Fruit fly (Drosophila melanogaster) whole organism, prepupa: ENCODE data around the gene CG1571.

Experiments used
- CG10631 ChIP-seq: fragments of 200-800 bp; sonication (Bioruptor generic); optimal IDR thresholded peaks from 2 replicates; lab custom pipeline; 2016; ENCODE audit warnings: missing biosample characterization, missing genetic modification characterization
- CG11294 ChIP-seq: fragments of 200-800 bp; sonication (Bioruptor generic); IDR thresholded peaks from 2 replicates; pipeline ENCODE4 v1.3.6; 2022; ENCODE audit warnings: missing biosample characterization, missing genetic modification characterization
- CG11762 ChIP-seq: fragments of 200-800 bp; sonication (Bioruptor generic); optimal IDR thresholded peaks from 3 replicates; lab custom pipeline; 2016; ENCODE audit warnings: missing biosample characterization, missing genetic modification characterization; ENCODE audit not compliant: insufficient read depth
- CG11902 ChIP-seq: fragments of 200-800 bp; sonication (Bioruptor generic); optimal IDR thresholded peaks from 3 replicates; lab custom pipeline; 2016; ENCODE audit warnings: missing biosample characterization, missing genetic modification characterization
- CG15336 ChIP-seq: fragments of 200-800 bp; sonication (Bioruptor generic); IDR thresholded peaks from 2 replicates; pipeline ENCODE4 v1.3.6; 2022; ENCODE audit warnings: missing biosample characterization, missing genetic modification characterization
- CG1621 ChIP-seq: fragments of 200-800 bp; sonication (Bioruptor generic); optimal IDR thresholded peaks from 3 replicates; lab custom pipeline; 2018; ENCODE audit warnings: missing biosample characterization, mild to moderate bottlenecking, missing genetic modification characterization
- CG16779 ChIP-seq: fragments of 200-800 bp; sonication (Bioruptor generic); optimal IDR thresholded peaks from 3 replicates; lab custom pipeline; 2017; ENCODE audit warnings: missing biosample characterization, mild to moderate bottlenecking, missing genetic modification characterization
- CG3032 ChIP-seq: fragments of 200-800 bp; optimal IDR thresholded peaks from 2 replicates; lab custom pipeline; 2019; ENCODE audit warnings: missing biosample characterization, mild to moderate bottlenecking, missing genetic modification characterization, moderate library complexity
- CG31627 ChIP-seq: fragments of 200-800 bp; sonication (Bioruptor generic); optimal IDR thresholded peaks from 3 replicates; lab custom pipeline; 2016; ENCODE audit warnings: missing biosample characterization, missing genetic modification characterization
- CG32006 ChIP-seq: fragments of 200-800 bp; sonication (Bioruptor generic); optimal IDR thresholded peaks from 3 replicates; lab custom pipeline; 2017; ENCODE audit warnings: missing biosample characterization, mild to moderate bottlenecking, missing genetic modification characterization
- CG3919 ChIP-seq: fragments of 200-800 bp; sonication (Bioruptor generic); optimal IDR thresholded peaks from 3 replicates; lab custom pipeline; 2016; ENCODE audit warnings: missing biosample characterization, missing genetic modification characterization
- CG4318 ChIP-seq: fragments of 200-800 bp; sonication (Bioruptor generic); optimal IDR thresholded peaks from 3 replicates; lab custom pipeline; 2017; ENCODE audit warnings: missing biosample characterization, mild to moderate bottlenecking, missing genetic modification characterization
- CG6163 ChIP-seq: fragments of 200-800 bp; sonication (Bioruptor generic); IDR thresholded peaks from 3 replicates; pipeline ENCODE4 v1.3.6; 2022; ENCODE audit warnings: missing biosample characterization, missing genetic modification characterization
- CG6792 ChIP-seq: fragments of 200-800 bp; sonication (Bioruptor generic); optimal IDR thresholded peaks from 3 replicates; lab custom pipeline; 2016; ENCODE audit warnings: missing biosample characterization, missing genetic modification characterization
- CG6854 ChIP-seq: fragments of 200-800 bp; sonication (Bioruptor generic); optimal IDR thresholded peaks from 2 replicates; lab custom pipeline; 2017; ENCODE audit warnings: missing biosample characterization, mild to moderate bottlenecking, missing genetic modification characterization
- CG7368 ChIP-seq: fragments of 200-800 bp; sonication (Bioruptor generic); optimal IDR thresholded peaks from 3 replicates; lab custom pipeline; 2016; ENCODE audit warnings: missing biosample characterization, missing genetic modification characterization
- CG8119 ChIP-seq: fragments of 200-800 bp; sonication (Bioruptor generic); IDR thresholded peaks from 3 replicates; pipeline ENCODE4 v1.3.6; 2022; ENCODE audit warnings: missing biosample characterization, missing genetic modification characterization
- CG8319 ChIP-seq: fragments of 200-800 bp; sonication (Bioruptor generic); optimal IDR thresholded peaks from 3 replicates; lab custom pipeline; 2016; ENCODE audit warnings: missing biosample characterization, missing genetic modification characterization
- CG8632 ChIP-seq: fragments of 200-800 bp; sonication (Bioruptor generic); optimal IDR thresholded peaks from 3 replicates; lab custom pipeline; 2016; ENCODE audit warnings: missing biosample characterization, missing genetic modification characterization
- CG9139 ChIP-seq: fragments of 200-800 bp; sonication (Bioruptor generic); optimal IDR thresholded peaks from 3 replicates; lab custom pipeline; 2017; ENCODE audit warnings: missing biosample characterization, mild to moderate bottlenecking, missing genetic modification characterization
- Eip75B ChIP-seq: fragments of 200-800 bp; sonication (Bioruptor generic); optimal IDR thresholded peaks from 3 replicates; lab custom pipeline; 2016; ENCODE audit warnings: missing biosample characterization, missing genetic modification characterization
- Eip93F ChIP-seq: fragments of 200-800 bp; sonication (Bioruptor generic); optimal IDR thresholded peaks from 2 replicates; lab custom pipeline; 2016; ENCODE audit warnings: missing biosample characterization, mild to moderate bottlenecking, missing genetic modification characterization
- Ets21C ChIP-seq: fragments of 200-800 bp; sonication (Bioruptor generic); optimal IDR thresholded peaks from 3 replicates; lab custom pipeline; 2016; ENCODE audit warnings: missing biosample characterization, missing genetic modification characterization
- Ets96B ChIP-seq: fragments of 200-800 bp; optimal IDR thresholded peaks from 2 replicates; lab custom pipeline; 2019; ENCODE audit warnings: missing biosample characterization, mild to moderate bottlenecking, missing genetic modification characterization, moderate library complexity
- Gug ChIP-seq: fragments of 200-800 bp; sonication (Bioruptor generic); IDR thresholded peaks from 2 replicates; pipeline ENCODE4 v1.3.6; 2022; ENCODE audit warnings: missing biosample characterization, missing genetic modification characterization
- Hr39 ChIP-seq: fragments of 200-800 bp; sonication (Bioruptor generic); optimal IDR thresholded peaks from 2 replicates; lab custom pipeline; 2016; ENCODE audit warnings: missing biosample characterization, missing genetic modification characterization
- Hr4 ChIP-seq: fragments of 200-800 bp; sonication (Bioruptor generic); optimal IDR thresholded peaks from 3 replicates; lab custom pipeline; 2016; ENCODE audit warnings: missing biosample characterization, missing genetic modification characterization
- Lpt ChIP-seq: fragments of 200-800 bp; sonication (Bioruptor generic); optimal IDR thresholded peaks from 3 replicates; lab custom pipeline; 2016; ENCODE audit warnings: missing biosample characterization, missing genetic modification characterization
- Met ChIP-seq: fragments of 200-800 bp; sonication (Bioruptor generic); optimal IDR thresholded peaks from 3 replicates; lab custom pipeline; 2016; ENCODE audit warnings: missing biosample characterization, missing genetic modification characterization
- OdsH ChIP-seq: fragments of 200-800 bp; sonication (Bioruptor generic); optimal IDR thresholded peaks from 3 replicates; lab custom pipeline; 2016; ENCODE audit warnings: missing biosample characterization, missing genetic modification characterization
- Smox ChIP-seq: fragments of 200-800 bp; sonication (Bioruptor generic); optimal IDR thresholded peaks from 3 replicates; lab custom pipeline; 2016; ENCODE audit warnings: missing biosample characterization, missing genetic modification characterization
- Sox102F ChIP-seq: fragments of 200-800 bp; sonication (Bioruptor generic); optimal IDR thresholded peaks from 2 replicates; lab custom pipeline; 2016; ENCODE audit warnings: missing biosample characterization, mild to moderate bottlenecking, missing genetic modification characterization
- Sox14 ChIP-seq: fragments of 200-800 bp; sonication (Bioruptor generic); optimal IDR thresholded peaks from 3 replicates; lab custom pipeline; 2016; ENCODE audit warnings: missing biosample characterization, missing genetic modification characterization
- Sox15 ChIP-seq: fragments of 200-800 bp; sonication (Bioruptor generic); optimal IDR thresholded peaks from 3 replicates; lab custom pipeline; 2016; ENCODE audit warnings: missing biosample characterization, missing genetic modification characterization
- achi ChIP-seq: fragments of 200-800 bp; sonication (Bioruptor generic); optimal IDR thresholded peaks from 3 replicates; lab custom pipeline; 2016; ENCODE audit warnings: missing biosample characterization, missing genetic modification characterization
- acj6 ChIP-seq: fragments of 200-800 bp; sonication (Bioruptor generic); optimal IDR thresholded peaks from 3 replicates; lab custom pipeline; 2016; ENCODE audit warnings: missing biosample characterization, missing genetic modification characterization
- cyc ChIP-seq: fragments of 200-800 bp; sonication (Bioruptor generic); optimal IDR thresholded peaks from 3 replicates; lab custom pipeline; 2016; ENCODE audit warnings: missing biosample characterization, missing genetic modification characterization
- dsx ChIP-seq: fragments of 200-800 bp; optimal IDR thresholded peaks from 3 replicates; lab custom pipeline; 2019; ENCODE audit warnings: missing biosample characterization, mild to moderate bottlenecking, missing genetic modification characterization, moderate library complexity; ENCODE audit not compliant: poor library complexity, severe bottlenecking
- eg ChIP-seq: fragments of 200-800 bp; sonication (Bioruptor generic); IDR thresholded peaks from 3 replicates; pipeline ENCODE4 v1.3.6; 2022; ENCODE audit warnings: missing biosample characterization, missing genetic modification characterization
- esn ChIP-seq: fragments of 200-800 bp; sonication (Bioruptor generic); optimal IDR thresholded peaks from 2 replicates; lab custom pipeline; 2016; ENCODE audit warnings: missing biosample characterization, mild to moderate bottlenecking, missing genetic modification characterization, moderate library complexity
- fd59A ChIP-seq: fragments of 200-800 bp; sonication (Bioruptor generic); optimal IDR thresholded peaks from 2 replicates; lab custom pipeline; 2017; ENCODE audit warnings: missing biosample characterization, mild to moderate bottlenecking, missing genetic modification characterization, missing genetic modification reagents
- fd85E ChIP-seq: fragments of 200-800 bp; sonication (Bioruptor generic); optimal IDR thresholded peaks from 3 replicates; lab custom pipeline; 2016; ENCODE audit warnings: missing biosample characterization, missing genetic modification characterization
- fkh ChIP-seq: fragments of 200-800 bp; sonication (Bioruptor generic); optimal IDR thresholded peaks from 3 replicates; lab custom pipeline; 2017; ENCODE audit warnings: missing biosample characterization, mild to moderate bottlenecking, missing genetic modification characterization, moderate library complexity
- lz ChIP-seq: fragments of 200-800 bp; sonication (Bioruptor generic); optimal IDR thresholded peaks from 3 replicates; lab custom pipeline; 2016; ENCODE audit warnings: missing biosample characterization, missing genetic modification characterization
- net ChIP-seq: fragments of 200-800 bp; sonication (Bioruptor generic); optimal IDR thresholded peaks from 3 replicates; lab custom pipeline; 2016; ENCODE audit warnings: missing biosample characterization, missing genetic modification characterization
- pdm3 ChIP-seq: fragments of 200-800 bp; sonication (Bioruptor generic); optimal IDR thresholded peaks from 3 replicates; lab custom pipeline; 2016; ENCODE audit warnings: missing biosample characterization, missing genetic modification characterization
- salr ChIP-seq, 2 experiments: fragments of 200-800 bp; sonication (Bioruptor generic); optimal IDR thresholded peaks; 3 replicates each; lab custom pipeline; 2016 to 2018; ENCODE audit warnings: missing biosample characterization in 2 of 2, missing genetic modification characterization in 2 of 2, mild to moderate bottlenecking in 1 of 2
- spab ChIP-seq: fragments of 200-800 bp; sonication (Bioruptor generic); optimal IDR thresholded peaks from 2 replicates; lab custom pipeline; 2017; ENCODE audit warnings: missing biosample characterization, mild to moderate bottlenecking, missing genetic modification characterization, missing genetic modification reagents
- ss ChIP-seq, 2 experiments: fragments of 200-800 bp; sonication (Bioruptor generic); optimal IDR thresholded peaks; 2 replicates in 1 of 2; 3 replicates in 1 of 2; lab custom pipeline; 2017 to 2018; ENCODE audit warnings: mild to moderate bottlenecking in 2 of 2, missing biosample characterization in 2 of 2, missing genetic modification characterization in 2 of 2, moderate library complexity in 1 of 2
- svp ChIP-seq: fragments of 200-800 bp; sonication (Bioruptor generic); peaks from one replicate; lab custom pipeline; 2016; ENCODE audit warnings: missing biosample characterization, missing genetic modification characterization
- topi ChIP-seq: fragments of 200-800 bp; sonication (Bioruptor generic); optimal IDR thresholded peaks from 3 replicates; lab custom pipeline; 2016; ENCODE audit warnings: missing biosample characterization, missing genetic modification characterization
- vri ChIP-seq: fragments of 200-800 bp; sonication (Bioruptor generic); optimal IDR thresholded peaks from 3 replicates; lab custom pipeline; 2016; ENCODE audit warnings: missing biosample characterization, mild to moderate bottlenecking, missing genetic modification characterization

The CG1571 gene

dm6 chrX:8057299-8057730, 18.4 kb upstream of the CG1571 start:
- TF ChIP-seq spab (GFP tag; lab: Kevin White, UChicago), result peak; percentile 62
- TF ChIP-seq ss (GFP tag; optimal IDR thresholded peaks at IDR 0.05; lab: Kevin White, UChicago), result peak in 1 of 2 experiments; percentile 61
- peak; percentile 69 for TF ChIP-seq cyc (GFP tag; lab: Kevin White, UChicago)
- TF ChIP-seq CG9139, result peak; percentile 40
- TF ChIP-seq CG3919 (GFP tag; lab: Kevin White, UChicago), result peak; percentile 65
- peak; percentile 49 for TF ChIP-seq CG11762 (GFP tag; lab: Kevin White, UChicago)
- TF ChIP-seq Lpt (GFP tag; lab: Kevin White, UChicago), result no peak
- no peak for TF ChIP-seq Smox (GFP tag; lab: Kevin White, UChicago)
- peak; percentile 82 for TF ChIP-seq topi
- TF ChIP-seq fd59A (GFP tag; lab: Kevin White, UChicago), result peak; percentile 76
- peak; percentile 89 for TF ChIP-seq svp (GFP tag; lab: Kevin White, UChicago)
- TF ChIP-seq CG32006, result peak; percentile 92
- TF ChIP-seq CG4318 (GFP tag; lab: Kevin White, UChicago), result peak; percentile 84
- TF ChIP-seq CG10631, result peak; percentile 71
- TF ChIP-seq Hr4 (GFP tag; lab: Kevin White, UChicago), result peak; percentile 70
- TF ChIP-seq salr (GFP tag; optimal IDR thresholded peaks at IDR 0.05; lab: Kevin White, UChicago), result peak; percentile 46 to 80
- peak; percentile 17 for TF ChIP-seq CG1621
- TF ChIP-seq Eip75B (GFP tag; lab: Kevin White, UChicago), result peak; percentile 84
- TF ChIP-seq CG8319, result peak; percentile 52
- TF ChIP-seq OdsH, result peak; percentile 78
- peak; percentile 83 for TF ChIP-seq Sox14 (GFP tag; lab: Kevin White, UChicago)
- peak; percentile 68 for TF ChIP-seq achi (GFP tag; lab: Kevin White, UChicago)
- TF ChIP-seq CG6854 (GFP tag; lab: Kevin White, UChicago), result no peak
- TF ChIP-seq CG15336 (GFP tag; lab: Robert Waterston, UW), result peak; percentile 56
- TF ChIP-seq Met, result peak; percentile 82
- TF ChIP-seq acj6 (GFP tag; lab: Kevin White, UChicago), result peak; percentile 75
- peak; percentile 50 for TF ChIP-seq CG7368 (GFP tag; lab: Kevin White, UChicago)
- TF ChIP-seq fkh (GFP tag; lab: Kevin White, UChicago), result no peak
- TF ChIP-seq net (GFP tag; lab: Kevin White, UChicago), result peak; percentile 75
- peak; percentile 56 for TF ChIP-seq CG6792 (GFP tag; lab: Kevin White, UChicago)
- TF ChIP-seq lz (GFP tag; lab: Kevin White, UChicago), result peak; percentile 77
- TF ChIP-seq Ets21C (GFP tag; lab: Kevin White, UChicago), result peak; percentile 62
- TF ChIP-seq CG11294, result peak; percentile 50; the same call in 1 of the 2 replicates
- TF ChIP-seq CG8119 (GFP tag; lab: Robert Waterston, UW), result peak; percentile 68
- peak; percentile 68 for TF ChIP-seq CG8632
- peak; percentile 61 for TF ChIP-seq CG6163 (GFP tag; lab: Robert Waterston, UW)
- peak; percentile 40 for TF ChIP-seq Sox102F (GFP tag; lab: Kevin White, UChicago)
- no peak for TF ChIP-seq vri (GFP tag; lab: Kevin White, UChicago)
- TF ChIP-seq Sox15 (GFP tag; lab: Kevin White, UChicago), result peak; percentile 74
- TF ChIP-seq Eip93F (GFP tag; lab: Kevin White, UChicago), result peak; percentile 26
- no peak for TF ChIP-seq fd85E
- TF ChIP-seq Hr39 (GFP tag; lab: Kevin White, UChicago), result peak; percentile 80
- peak; percentile 74 for TF ChIP-seq CG3032 (tag; lab: Kevin White, UChicago)
- peak; percentile 66 for TF ChIP-seq Ets96B (tag; lab: Kevin White, UChicago)
- TF ChIP-seq dsx (GFP tag; lab: Kevin White, UChicago), result peak; percentile 30
- TF ChIP-seq CG31627, result peak; percentile 82
- TF ChIP-seq CG16779 (tag; lab: Kevin White, UChicago), result peak; percentile 41
- peak; percentile 80 for TF ChIP-seq pdm3
- TF ChIP-seq CG11902 (GFP tag; lab: Kevin White, UChicago), result peak; percentile 43
- peak; percentile 79 for TF ChIP-seq esn (GFP tag; lab: Kevin White, UChicago)
- TF ChIP-seq eg (GFP tag; lab: Robert Waterston, UW), result no peak; the same call in 1 of the 3 replicates
- TF ChIP-seq Gug (GFP tag; lab: Robert Waterston, UW), result peak; percentile 53
